Fruit fly (Drosophila melanogaster): Measurements from ENCODE around the gene psd.

Gene psd

DNA sequence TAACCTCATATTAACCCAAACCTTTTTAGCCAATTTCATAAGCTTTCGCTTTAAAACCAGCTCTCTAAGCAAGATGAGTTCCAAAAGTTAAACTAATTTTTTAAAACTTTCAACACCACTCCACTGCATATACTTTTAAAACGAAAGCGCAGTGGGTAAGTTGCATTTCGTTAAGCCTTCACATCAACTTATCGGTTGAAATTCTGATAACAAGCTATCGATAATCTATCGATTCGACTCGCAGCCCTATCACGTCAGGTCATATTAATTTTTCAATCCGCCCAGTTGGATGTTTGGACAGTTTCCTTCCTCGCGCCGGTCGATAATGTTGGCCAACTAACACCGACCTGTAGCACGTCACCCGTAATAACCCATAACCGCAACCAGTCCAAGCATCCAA, 21.3 kb upstream of the psd start, which contains the start of gene ifc (continued):
- TF ChIP-seq CG12219 (GFP tag; optimal IDR thresholded peaks at IDR 0.05) = peak; percentile 5
- no peak for TF ChIP-seq Nf-YA (GFP tag; IDR thresholded peaks at IDR 0.05)
- TF ChIP-seq Atf-2 (GFP tag; optimal IDR thresholded peaks at IDR 0.05) = peak; percentile 45
- no peak for TF ChIP-seq MBD-R2 (GFP tag; IDR thresholded peaks at IDR 0.05)
- peak; percentile 72 for TF ChIP-seq CG15601 (tag; optimal IDR thresholded peaks at IDR 0.05)
- TF ChIP-seq CG4730 (GFP tag; IDR thresholded peaks at IDR 0.05) = no peak
- peak; percentile 54 for TF ChIP-seq chn (GFP tag; optimal IDR thresholded peaks at IDR 0.05)
- no peak for TF ChIP-seq CG8359 (GFP tag; optimal IDR thresholded peaks at IDR 0.05; ENCODE audit: borderline replicate concordance)
- peak; percentile 8 for TF ChIP-seq CG12104 (GFP tag; optimal IDR thresholded peaks at IDR 0.05)
- peak in 1 of 2 experiments; percentile 44 for TF ChIP-seq insv (GFP tag; optimal IDR thresholded peaks at IDR 0.05)
- TF ChIP-seq hth (optimal IDR thresholded peaks at IDR 0.05) = no peak
- TF ChIP-seq gsb-n (tag; optimal IDR thresholded peaks at IDR 0.05) = peak; percentile 15
- TF ChIP-seq H2.0 (GFP tag; IDR thresholded peaks at IDR 0.05) = no peak
- TF ChIP-seq ash1 (GFP tag; optimal IDR thresholded peaks at IDR 0.05) = peak; percentile 23
- no peak for TF ChIP-seq emc (GFP tag; optimal IDR thresholded peaks at IDR 0.05)
- no peak for TF ChIP-seq CG10462 (GFP tag; optimal IDR thresholded peaks at IDR 0.05)
- peak; percentile 59 for TF ChIP-seq CG1602 (GFP tag; optimal IDR thresholded peaks at IDR 0.05)
- TF ChIP-seq Six4 (GFP tag; optimal IDR thresholded peaks at IDR 0.05) = peak; percentile 7
- no peak for TF ChIP-seq Dref (GFP tag; IDR thresholded peaks at IDR 0.05)
- no peak for TF ChIP-seq abd-A (tag; optimal IDR thresholded peaks at IDR 0.05)
- TF ChIP-seq CG11398 (GFP tag; optimal IDR thresholded peaks at IDR 0.05) = no peak
- TF ChIP-seq zf30C (GFP tag; optimal IDR thresholded peaks at IDR 0.05) = peak; percentile 8
- no peak for TF ChIP-seq Blimp-1 (GFP tag; optimal IDR thresholded peaks at IDR 0.05)
- TF ChIP-seq CG14710 (tag; optimal IDR thresholded peaks at IDR 0.05) = peak; percentile 81
- TF ChIP-seq CG10543 (GFP tag; optimal IDR thresholded peaks at IDR 0.05) = peak; percentile 32
- TF ChIP-seq CG7786 (GFP tag; optimal IDR thresholded peaks at IDR 0.05) = peak; percentile 54
- no peak for TF ChIP-seq CG1233 (GFP tag; optimal IDR thresholded peaks at IDR 0.05)
- peak; percentile 95 for TF ChIP-seq Ets65A (GFP tag)
- peak; percentile 42 for TF ChIP-seq unpg (GFP tag; optimal IDR thresholded peaks at IDR 0.05)
- peak; percentile 37 for TF ChIP-seq tx (GFP tag; optimal IDR thresholded peaks at IDR 0.05)
- no peak for TF ChIP-seq Gsc (GFP tag; IDR thresholded peaks at IDR 0.05)
- no peak for TF ChIP-seq NFAT (GFP tag; IDR thresholded peaks at IDR 0.05)
- peak; percentile 10 for TF ChIP-seq CG18011 (GFP tag; optimal IDR thresholded peaks at IDR 0.05)
- peak; percentile 53 for TF ChIP-seq CG8089 (GFP tag; optimal IDR thresholded peaks at IDR 0.05)
- TF ChIP-seq pho (GFP tag; optimal IDR thresholded peaks at IDR 0.05) = peak; percentile 35
- TF ChIP-seq CG17829 (tag; optimal IDR thresholded peaks at IDR 0.05) = peak; percentile 82
- peak; percentile 57 for TF ChIP-seq Antp (GFP tag; optimal IDR thresholded peaks at IDR 0.05)
- no peak for TF ChIP-seq CG34224 (GFP tag; IDR thresholded peaks at IDR 0.05; ENCODE audit: partially characterized antibody)
- TF ChIP-seq hbn (GFP tag; IDR thresholded peaks at IDR 0.05; ENCODE audit: partially characterized antibody) = no peak
- TF ChIP-seq jumu (GFP tag; optimal IDR thresholded peaks at IDR 0.05) = peak; percentile 71
- TF ChIP-seq zfh2 (GFP tag; optimal IDR thresholded peaks at IDR 0.05) = peak; percentile 78
- no peak for TF ChIP-seq Sox102F (GFP tag; optimal IDR thresholded peaks at IDR 0.05)
- TF ChIP-seq Neu2 (GFP tag; optimal IDR thresholded peaks at IDR 0.05; ENCODE audit: borderline replicate concordance) = peak; percentile 82
- no peak for TF ChIP-seq otp (GFP tag; IDR thresholded peaks at IDR 0.05)
- no peak for TF ChIP-seq rib (GFP tag; IDR thresholded peaks at IDR 0.05)
- no peak for TF ChIP-seq esg (GFP tag; conservative IDR thresholded peaks at IDR 0.05)
- peak; percentile 19 for TF ChIP-seq HLHmδ (GFP tag; optimal IDR thresholded peaks at IDR 0.05)
- TF ChIP-seq kni (GFP tag; optimal IDR thresholded peaks at IDR 0.05) = no peak
- peak; percentile 46 for TF ChIP-seq nom (GFP tag; optimal IDR thresholded peaks at IDR 0.05)
- TF ChIP-seq sim (GFP tag; IDR thresholded peaks at IDR 0.05) = no peak
- peak; percentile 5 for TF ChIP-seq Atf3 (GFP tag; optimal IDR thresholded peaks at IDR 0.05)

Measured in whole organism, embryonic.